Fruit fly (Drosophila melanogaster) whole organism, larva: ENCODE measurements around the gene CG7148.

Source experiments
- noc ChIP-seq: fragments of 200-800 bp; sonication (Bioruptor generic); optimal IDR thresholded peaks from 3 replicates; lab custom pipeline; 2019; ENCODE audit warnings: missing biosample characterization, mild to moderate bottlenecking, missing genetic modification characterization, moderate library complexity

The CG7148 gene

dm6 chr3L:21830125-21830524 is 1.9 kb downstream of the CG7148 start:
- TF ChIP-seq noc, result no peak

dm6 chr3L:21828177-21828589 is 3.9 kb downstream of the CG7148 start, which contains the start of gene CG32448:
TSS of gene CG32448 (minus strand) at chr3L:21828480.
- TF ChIP-seq noc, result peak; percentile 15

- TF ChIP-seq noc, result no peak
These were observed 4.9 kb downstream of the CG7148 start for dm6 chr3L:21827130-21827529.

- no peak for TF ChIP-seq noc
These were observed 7.2 kb downstream of the CG7148 start, which contains the start of gene eIF2A for dm6 chr3L:21824725-21825353. TSS of gene eIF2A (plus strand) at chr3L:21824740.

dm6 chr3L:21823236-21823635 is 8.8 kb downstream of the CG7148 start, which contains the start of gene CG7407:
TSS of gene CG7407 (plus strand) at chr3L:21823461.
- no peak for TF ChIP-seq noc

dm6 chr3L:21821780-21822179 is 10.3 kb downstream of the CG7148 start, which contains the start of gene CycH:
TSS of gene CycH (plus strand) at chr3L:21821997.
- TF ChIP-seq noc, result no peak

dm6 chr3L:21819497-21819896 is 12.6 kb downstream of the CG7148 start:
- TF ChIP-seq noc, result no peak

- no peak for TF ChIP-seq noc
These were observed 13.4 kb downstream of the CG7148 start for dm6 chr3L:21818701-21819100.

dm6 chr3L:21813598-21813997 is 18.5 kb downstream of the CG7148 start, which contains the start of gene CG43895:
TSS of gene CG43895 (minus strand) at chr3L:21813698.
- TF ChIP-seq noc, result no peak

- no peak for TF ChIP-seq noc
These were observed 23.5 kb downstream of the CG7148 start, which contains the start of gene eg for dm6 chr3L:21808568-21808967. TSS of gene eg (plus strand) at chr3L:21808703.

- no peak for TF ChIP-seq noc
These were observed 24.0 kb downstream of the CG7148 start for dm6 chr3L:21808003-21808530.

dm6 chr3L:21800424-21800823 is 31.6 kb downstream of the CG7148 start:
- no peak for TF ChIP-seq noc

dm6 chr3L:21787883-21788282 is 44.2 kb downstream of the CG7148 start:
- no peak for TF ChIP-seq noc
